Fruit fly (Drosophila melanogaster): ENCODE results near the gene CG31211.
A peak's percentile ranks its signal among the peaks of the same experiment; 100 is the strongest.

CG31211 gene

DNA sequence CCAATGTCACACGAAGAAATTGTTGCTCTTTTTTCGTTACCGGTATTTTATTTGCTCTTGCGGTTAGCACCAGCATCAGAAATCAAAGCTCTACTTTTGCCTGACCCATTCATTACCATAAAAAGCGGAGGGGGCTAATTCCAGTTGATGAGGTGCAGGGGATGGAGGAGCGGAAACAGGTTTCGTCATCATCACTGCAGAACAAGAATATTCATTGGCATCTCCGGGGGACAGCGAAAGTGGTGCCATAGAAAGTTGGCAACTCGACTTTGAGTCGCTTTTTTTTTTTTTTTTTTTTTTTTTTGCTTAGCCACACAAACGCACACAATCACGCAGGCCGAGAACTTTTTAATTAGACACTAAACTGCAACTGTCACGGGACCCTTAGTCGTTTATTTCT lies 8.4 kb upstream of the CG31211 start:
- TF ChIP-seq Vsx2 (GFP tag; optimal IDR thresholded peaks at IDR 0.05; ENCODE audit: partially characterized antibody) (peak; percentile 62), fru (GFP tag; optimal IDR thresholded peaks at IDR 0.05) (no peak)

DNA sequence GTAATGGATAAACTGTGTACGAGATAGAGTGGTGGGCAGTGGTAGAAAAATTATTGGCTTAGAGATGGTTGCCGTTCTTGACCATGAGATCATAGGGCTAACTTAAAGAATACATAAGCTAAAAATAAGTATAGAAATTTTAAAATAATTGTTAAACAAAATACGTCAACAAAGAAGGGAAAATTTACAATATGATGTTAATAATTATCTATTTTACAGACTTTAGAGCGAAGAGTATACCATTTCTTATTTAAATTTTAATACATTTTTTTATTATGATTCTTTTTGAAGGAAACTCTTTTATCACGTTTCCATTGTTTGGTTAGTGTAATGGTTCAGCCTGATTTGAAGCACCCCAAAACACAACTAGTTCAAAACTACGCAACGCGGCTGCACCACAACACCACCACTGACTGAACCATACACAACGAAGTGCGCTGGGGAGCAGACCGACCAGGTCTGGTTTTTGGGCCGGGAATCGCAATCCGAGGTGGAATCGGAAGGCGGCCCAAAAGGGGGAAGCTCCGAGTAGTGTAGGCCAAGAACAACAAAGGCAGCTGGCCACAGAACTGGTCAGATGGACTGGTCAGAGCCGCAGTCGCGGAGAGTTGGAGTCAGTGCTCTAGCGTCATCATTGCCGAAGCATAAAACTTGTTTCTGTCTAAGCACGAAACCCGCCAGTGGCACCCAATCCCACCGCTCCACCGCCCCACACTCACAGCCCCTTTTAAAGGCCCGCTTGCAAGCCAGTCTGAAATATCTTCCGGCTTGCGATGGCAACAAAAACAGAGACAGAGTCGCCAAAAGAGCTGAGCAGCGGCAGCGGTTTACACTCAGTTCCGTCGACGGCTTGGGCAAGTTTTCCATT lies 3.8 kb upstream of the CG31211 start:
- TF ChIP-seq Hnf4 (GFP tag; optimal IDR thresholded peaks at IDR 0.05) (no peak), sv (GFP tag; optimal IDR thresholded peaks at IDR 0.05) (no peak), jim (GFP tag; optimal IDR thresholded peaks at IDR 0.05) (no peak), fru (GFP tag; optimal IDR thresholded peaks at IDR 0.05) (no peak), HLH106 (tag; optimal IDR thresholded peaks at IDR 0.05) (no peak), Mio (GFP tag; optimal IDR thresholded peaks at IDR 0.05) (no peak), dsf (GFP tag; optimal IDR thresholded peaks at IDR 0.05; ENCODE audit: borderline replicate concordance) (no peak), psq (GFP tag; optimal IDR thresholded peaks at IDR 0.05) (no peak), ey (GFP tag; optimal IDR thresholded peaks at IDR 0.05) (no peak), Sp1 (GFP tag; optimal IDR thresholded peaks at IDR 0.05) (no peak), lola (GFP tag; optimal IDR thresholded peaks at IDR 0.05) (no peak), CG32264 (GFP tag; optimal IDR thresholded peaks at IDR 0.05) (no peak), rgr (GFP tag; optimal IDR thresholded peaks at IDR 0.05) (no peak), br (GFP tag; optimal IDR thresholded peaks at IDR 0.05) (no peak), foxo (GFP tag; optimal IDR thresholded peaks at IDR 0.05) (no peak), pan (optimal IDR thresholded peaks at IDR 0.05) (no peak), Abd-B (GFP tag; optimal IDR thresholded peaks at IDR 0.05) (no peak)

DNA sequence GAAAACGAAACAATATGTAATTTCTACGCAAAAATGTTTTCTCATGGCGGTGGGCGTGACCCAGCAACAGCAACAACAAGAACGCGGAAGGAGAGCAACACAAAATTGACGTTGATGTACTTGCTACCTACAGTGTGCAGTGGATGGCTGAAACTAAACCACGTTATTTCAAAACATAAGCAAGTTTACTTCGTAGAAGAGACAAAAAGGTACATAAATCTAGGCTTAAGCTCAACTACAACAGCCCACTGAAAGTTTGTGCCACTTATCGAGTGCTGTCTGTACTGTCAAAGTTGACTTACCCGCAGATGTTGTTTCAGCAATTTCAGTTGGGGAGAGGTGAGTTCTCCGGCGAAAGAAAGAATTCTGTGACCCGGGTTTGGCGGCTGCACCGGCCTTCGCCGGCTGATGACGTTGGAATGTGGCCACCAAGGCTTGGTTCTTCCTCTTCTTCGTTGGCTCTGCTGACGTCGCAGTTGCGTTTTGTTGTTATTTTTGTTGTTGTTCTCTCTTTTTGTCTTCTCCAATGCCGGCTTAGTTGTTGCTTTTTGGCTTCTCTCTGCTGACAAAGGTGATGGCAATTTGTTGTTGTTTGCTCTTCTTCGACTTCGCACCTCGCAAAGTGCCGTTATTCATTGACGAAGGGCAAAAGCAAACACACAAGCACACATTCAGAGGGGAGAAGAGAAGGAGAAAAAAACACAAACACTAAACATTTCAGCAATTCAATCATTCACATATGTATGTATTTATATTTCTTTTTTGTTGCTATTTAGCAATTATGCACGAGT lies 2.2 kb upstream of the CG31211 start:
- TF ChIP-seq CG9705 (GFP tag; optimal IDR thresholded peaks at IDR 0.05) = peak; percentile 4
- peak; percentile 45 for TF ChIP-seq Sp1 (GFP tag; optimal IDR thresholded peaks at IDR 0.05)
- TF ChIP-seq br (GFP tag; optimal IDR thresholded peaks at IDR 0.05) = peak; percentile 53
- TF ChIP-seq woc (GFP tag; optimal IDR thresholded peaks at IDR 0.05) = peak; percentile 47
- no peak for TF ChIP-seq CG32264 (GFP tag; optimal IDR thresholded peaks at IDR 0.05)
- TF ChIP-seq HLH106 (tag; optimal IDR thresholded peaks at IDR 0.05) = peak; percentile 72
- peak; percentile 71 for TF ChIP-seq fru (GFP tag; optimal IDR thresholded peaks at IDR 0.05)
- TF ChIP-seq foxo (GFP tag; optimal IDR thresholded peaks at IDR 0.05) = peak in 1 of 2 experiments; percentile 75
- TF ChIP-seq CrebA (GFP tag; optimal IDR thresholded peaks at IDR 0.05; ENCODE audit: borderline replicate concordance) = no peak
- TF ChIP-seq rgr (GFP tag; optimal IDR thresholded peaks at IDR 0.05) = peak; percentile 65
- peak; percentile 52 for TF ChIP-seq dmrt93B (GFP tag; optimal IDR thresholded peaks at IDR 0.05)
- TF ChIP-seq Mio (GFP tag; optimal IDR thresholded peaks at IDR 0.05) = no peak
- TF ChIP-seq OdsH (GFP tag; optimal IDR thresholded peaks at IDR 0.05) = peak; percentile 55
- peak; percentile 49 for TF ChIP-seq Hnf4 (GFP tag; optimal IDR thresholded peaks at IDR 0.05)
- TF ChIP-seq psq (GFP tag; optimal IDR thresholded peaks at IDR 0.05) = peak; percentile 68
- peak; percentile 74 for TF ChIP-seq ey (GFP tag; optimal IDR thresholded peaks at IDR 0.05)
- no peak for TF ChIP-seq Jra (GFP tag; optimal IDR thresholded peaks at IDR 0.05)
- peak; percentile 67 for TF ChIP-seq h (GFP tag; optimal IDR thresholded peaks at IDR 0.05)

DNA sequence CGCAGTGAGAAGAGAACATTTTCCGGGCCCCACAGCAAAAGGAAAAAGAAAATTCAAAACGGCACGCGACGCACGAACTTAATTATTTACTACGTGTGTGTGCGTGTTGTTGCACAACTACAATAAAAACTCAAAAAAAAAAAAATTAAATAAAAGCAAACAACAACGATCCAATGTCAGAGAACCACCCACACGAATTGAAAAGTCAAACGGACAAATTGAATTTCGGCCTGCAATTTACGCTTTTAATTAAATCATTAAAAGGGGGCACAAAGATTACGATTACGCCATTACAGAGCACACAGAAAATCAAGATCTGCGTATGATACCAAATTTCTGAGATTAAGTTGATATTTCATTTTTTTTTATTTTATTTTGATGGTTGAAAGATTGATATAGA lies 1.5 kb upstream of the CG31211 start:
- TF ChIP-seq Mio (GFP tag; optimal IDR thresholded peaks at IDR 0.05) (no peak), Sp1 (GFP tag; optimal IDR thresholded peaks at IDR 0.05) (no peak), CG9705 (GFP tag; optimal IDR thresholded peaks at IDR 0.05) (no peak)

DNA sequence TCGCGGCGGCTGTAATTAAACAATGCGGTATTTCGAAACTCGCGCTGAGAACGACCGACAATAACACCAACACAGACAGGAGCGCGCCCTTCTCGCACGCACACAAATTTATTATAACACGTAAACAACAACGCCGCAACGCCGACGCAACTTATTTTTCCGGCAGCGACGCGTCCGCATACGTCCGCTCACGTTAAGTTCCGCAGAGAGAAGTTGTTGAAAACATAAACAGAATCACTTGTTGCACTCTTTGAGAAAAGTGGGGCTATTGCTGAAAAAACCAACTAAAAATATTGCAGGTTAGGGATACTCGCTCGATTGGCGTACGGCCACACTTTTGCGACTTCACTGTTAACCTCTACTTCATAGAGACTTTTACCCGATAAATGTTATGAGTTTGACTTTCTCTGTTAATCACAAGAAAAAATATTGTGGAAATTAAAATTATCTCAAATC lies 549 bp upstream of the CG31211 start, which contains the start of gene Cad87A:
Gene Cad87A (minus strand): TSS at position 227 of the 456 bp plus-strand sequence.
- no peak for TF ChIP-seq Hnf4 (GFP tag; optimal IDR thresholded peaks at IDR 0.05)
- peak; percentile 19 for TF ChIP-seq Dif (GFP tag; optimal IDR thresholded peaks at IDR 0.05; ENCODE audit: partially characterized antibody)
- peak; percentile 15 for TF ChIP-seq h (GFP tag; optimal IDR thresholded peaks at IDR 0.05)
- no peak for TF ChIP-seq ey (GFP tag; optimal IDR thresholded peaks at IDR 0.05)
- peak; percentile 6 for TF ChIP-seq sage (GFP tag; optimal IDR thresholded peaks at IDR 0.05)
- peak; percentile 3 for TF ChIP-seq fru (GFP tag; optimal IDR thresholded peaks at IDR 0.05)
- peak; percentile 9 to 37 for TF ChIP-seq foxo (GFP tag; optimal IDR thresholded peaks at IDR 0.05)
- peak; percentile 41 for TF ChIP-seq Hr83 (GFP tag; optimal IDR thresholded peaks at IDR 0.05; ENCODE audit: poor library complexity, severe bottlenecking)
- TF ChIP-seq dl (GFP tag; optimal IDR thresholded peaks at IDR 0.05; ENCODE audit: insufficient read depth in 1 of 2, partially characterized antibody in 2 of 2) = no peak
- no peak for TF ChIP-seq Rel (GFP tag; optimal IDR thresholded peaks at IDR 0.05)
- peak; percentile 32 for TF ChIP-seq Rel (tag; optimal IDR thresholded peaks at IDR 0.05)
- TF ChIP-seq brk (GFP tag; optimal IDR thresholded peaks at IDR 0.05) = no peak
- TF ChIP-seq Sp1 (GFP tag; optimal IDR thresholded peaks at IDR 0.05) = peak; percentile 21
- no peak for TF ChIP-seq Abd-B (GFP tag; optimal IDR thresholded peaks at IDR 0.05)

All from whole organism, wandering third instar larva.